Fruit fly (Drosophila melanogaster): ENCODE results near the gene Stt3B.

Stt3B gene

dm6 chr3R:25046023-25046422 lies 23.4 kb downstream of the Stt3B start, which contains the start of gene CG11786:
Gene CG11786, plus strand, starts transcription at chr3R:25046323.
- TF ChIP-seq tai (GFP tag; optimal IDR thresholded peaks at IDR 0.05) (no peak), OdsH (GFP tag; optimal IDR thresholded peaks at IDR 0.05) (no peak), N (GFP tag; optimal IDR thresholded peaks at IDR 0.05) (no peak), br (GFP tag; optimal IDR thresholded peaks at IDR 0.05) (no peak), HLH106 (tag; optimal IDR thresholded peaks at IDR 0.05) (no peak), Hnf4 (GFP tag; optimal IDR thresholded peaks at IDR 0.05) (no peak), sage (GFP tag; optimal IDR thresholded peaks at IDR 0.05) (no peak)

DNA sequence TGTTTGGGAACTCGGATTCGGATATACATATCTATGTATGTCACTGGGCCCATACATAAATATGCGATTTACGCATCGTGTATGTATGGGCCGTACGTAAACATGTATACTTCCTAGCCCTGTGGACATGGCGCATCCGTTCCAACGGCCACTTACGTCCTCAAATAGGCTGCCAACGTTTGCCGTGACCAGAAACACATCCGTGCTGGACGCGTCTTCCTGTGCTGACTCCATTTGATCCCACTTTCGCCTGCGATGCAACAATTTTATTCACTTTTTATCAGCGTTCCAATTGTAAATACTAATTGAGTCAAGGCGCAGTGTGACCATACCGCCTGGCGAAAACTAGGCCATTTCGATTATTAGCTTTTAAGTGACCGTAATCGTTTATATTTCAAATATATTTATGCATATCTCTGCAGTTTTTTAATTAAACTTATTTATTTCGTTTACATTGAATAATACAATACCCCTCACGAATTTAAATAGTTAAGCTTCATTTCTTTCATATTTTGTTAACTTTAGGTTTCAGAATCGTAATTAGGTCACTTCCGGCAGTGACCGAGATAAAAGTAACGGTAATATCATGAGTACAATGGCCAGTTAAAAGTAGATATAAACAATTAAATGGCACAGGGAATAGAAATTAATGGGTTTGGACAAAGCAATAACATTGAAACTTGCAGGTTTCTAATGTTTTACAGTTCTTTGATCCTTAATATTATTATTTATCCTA lies 24.5 kb downstream of the Stt3B start, which contains the start of gene 5PtaseI:
Gene 5PtaseI (minus strand): TSS at position 336 of the 736 bp plus-strand sequence.
- no peak for TF ChIP-seq tai (GFP tag; optimal IDR thresholded peaks at IDR 0.05)
- TF ChIP-seq Vsx2 (GFP tag; optimal IDR thresholded peaks at IDR 0.05; ENCODE audit: partially characterized antibody), result no peak
- TF ChIP-seq N (GFP tag; optimal IDR thresholded peaks at IDR 0.05), result no peak

dm6 chr3R:25039028-25039476 lies 30.4 kb downstream of the Stt3B start, which contains the start of the genes Ythdf and bai:
Gene Ythdf, minus strand, starts transcription at chr3R:25039249.
Gene bai, plus strand, starts transcription at chr3R:25039374.
- TF ChIP-seq foxo (GFP tag; optimal IDR thresholded peaks at IDR 0.05), result no peak
- TF ChIP-seq Sp1 (GFP tag; optimal IDR thresholded peaks at IDR 0.05), result no peak
- no peak for TF ChIP-seq woc (GFP tag; optimal IDR thresholded peaks at IDR 0.05)
- TF ChIP-seq ey (GFP tag; optimal IDR thresholded peaks at IDR 0.05), result peak; percentile 57
- no peak for TF ChIP-seq sage (GFP tag; optimal IDR thresholded peaks at IDR 0.05)
- no peak for TF ChIP-seq CG9705 (GFP tag; optimal IDR thresholded peaks at IDR 0.05)
- TF ChIP-seq Vsx2 (GFP tag; optimal IDR thresholded peaks at IDR 0.05; ENCODE audit: partially characterized antibody), result no peak
- TF ChIP-seq pan (optimal IDR thresholded peaks at IDR 0.05), result no peak
- no peak for TF ChIP-seq h (GFP tag; optimal IDR thresholded peaks at IDR 0.05)
- TF ChIP-seq sv (GFP tag; optimal IDR thresholded peaks at IDR 0.05), result peak; percentile 72
- no peak for TF ChIP-seq fru (GFP tag; optimal IDR thresholded peaks at IDR 0.05)
- TF ChIP-seq Dif (GFP tag; optimal IDR thresholded peaks at IDR 0.05; ENCODE audit: partially characterized antibody), result no peak
- peak; percentile 21 for TF ChIP-seq psq (GFP tag; optimal IDR thresholded peaks at IDR 0.05)
- TF ChIP-seq br (GFP tag; optimal IDR thresholded peaks at IDR 0.05), result no peak
- peak; percentile 33 for TF ChIP-seq CG32264 (GFP tag; optimal IDR thresholded peaks at IDR 0.05)
- TF ChIP-seq dmrt93B (GFP tag; optimal IDR thresholded peaks at IDR 0.05), result no peak
- TF ChIP-seq Hr78 (GFP tag; optimal IDR thresholded peaks at IDR 0.05), result no peak
- no peak for TF ChIP-seq dl (GFP tag; optimal IDR thresholded peaks at IDR 0.05; ENCODE audit: insufficient read depth in 1 of 2, partially characterized antibody in 2 of 2)
- no peak for TF ChIP-seq brk (GFP tag; optimal IDR thresholded peaks at IDR 0.05)
- no peak for TF ChIP-seq Dfd (GFP tag; optimal IDR thresholded peaks at IDR 0.05)
- peak; percentile 20 for TF ChIP-seq Hr83 (GFP tag; optimal IDR thresholded peaks at IDR 0.05; ENCODE audit: poor library complexity, severe bottlenecking)
- no peak for TF ChIP-seq CrebA (GFP tag; optimal IDR thresholded peaks at IDR 0.05; ENCODE audit: borderline replicate concordance)
- TF ChIP-seq jim (GFP tag; optimal IDR thresholded peaks at IDR 0.05), result no peak
- TF ChIP-seq Jra (GFP tag; optimal IDR thresholded peaks at IDR 0.05), result peak; percentile 64
- TF ChIP-seq Rel (GFP tag; optimal IDR thresholded peaks at IDR 0.05), result no peak
- no peak for TF ChIP-seq Rel (tag; optimal IDR thresholded peaks at IDR 0.05)
- no peak for TF ChIP-seq lola (GFP tag; optimal IDR thresholded peaks at IDR 0.05)
- TF ChIP-seq Mio (GFP tag; optimal IDR thresholded peaks at IDR 0.05), result peak; percentile 26
- no peak for TF ChIP-seq Hnf4 (GFP tag; optimal IDR thresholded peaks at IDR 0.05)
- TF ChIP-seq N (GFP tag; optimal IDR thresholded peaks at IDR 0.05), result no peak
- no peak for TF ChIP-seq rgr (GFP tag; optimal IDR thresholded peaks at IDR 0.05)
- no peak for TF ChIP-seq dsf (GFP tag; optimal IDR thresholded peaks at IDR 0.05; ENCODE audit: borderline replicate concordance)
- TF ChIP-seq GATAd (GFP tag; optimal IDR thresholded peaks at IDR 0.05), result no peak
- no peak for TF ChIP-seq tai (GFP tag; optimal IDR thresholded peaks at IDR 0.05)
- TF ChIP-seq usp (GFP tag; optimal IDR thresholded peaks at IDR 0.05), result no peak
- TF ChIP-seq HLH106 (tag; optimal IDR thresholded peaks at IDR 0.05), result no peak
- peak; percentile 64 for TF ChIP-seq Myc (optimal IDR thresholded peaks at IDR 0.05)
- no peak for TF ChIP-seq Abd-B (GFP tag; optimal IDR thresholded peaks at IDR 0.05)
- TF ChIP-seq OdsH (GFP tag; optimal IDR thresholded peaks at IDR 0.05), result peak; percentile 49

Measured in whole organism, wandering third instar larva.